Fruit fly (Drosophila melanogaster) whole organism, pupa: Measurements from ENCODE around the gene CG44405.

Experiments
- CG12605 ChIP-seq: fragments of 200-800 bp; sonication (Bioruptor generic); IDR thresholded peaks from 2 replicates; pipeline ENCODE4 v1.3.6; 2022; ENCODE audit warnings: missing biosample characterization, missing genetic modification characterization
- CG13204 ChIP-seq: fragments of 200-800 bp; sonication (Bioruptor generic); optimal IDR thresholded peaks from 2 replicates; lab custom pipeline; 2018; ENCODE audit warnings: missing biosample characterization, mild to moderate bottlenecking, missing genetic modification characterization, moderate library complexity
- CG14655 ChIP-seq: fragments of 200-800 bp; sonication (Bioruptor generic); optimal IDR thresholded peaks from 3 replicates; lab custom pipeline; 2017; ENCODE audit warnings: mild to moderate bottlenecking, missing biosample characterization, missing genetic modification reagents, missing genetic modification characterization
- CG17806 ChIP-seq: fragments of 200-800 bp; sonication (Bioruptor generic); optimal IDR thresholded peaks from 2 replicates; lab custom pipeline; 2018; ENCODE audit warnings: missing biosample characterization, mild to moderate bottlenecking, missing genetic modification characterization, moderate library complexity
- CG34367 ChIP-seq: fragments of 200-800 bp; sonication (Bioruptor generic); optimal IDR thresholded peaks from 2 replicates; lab custom pipeline; 2018; ENCODE audit warnings: missing biosample characterization, mild to moderate bottlenecking, missing genetic modification characterization
- CG8159 ChIP-seq: fragments of 200-800 bp; sonication (Bioruptor generic); optimal IDR thresholded peaks from 3 replicates; lab custom pipeline; 2018; ENCODE audit warnings: missing biosample characterization, mild to moderate bottlenecking, missing genetic modification characterization, moderate library complexity
- CG8301 ChIP-seq: fragments of 200-800 bp; sonication (Bioruptor generic); optimal IDR thresholded peaks from 2 replicates; lab custom pipeline; 2018; ENCODE audit warnings: missing biosample characterization, mild to moderate bottlenecking, missing genetic modification characterization
- CG9948 ChIP-seq: fragments of 200-800 bp; sonication (Bioruptor generic); optimal IDR thresholded peaks from 2 replicates; lab custom pipeline; 2018; ENCODE audit warnings: missing biosample characterization, mild to moderate bottlenecking, missing genetic modification characterization, moderate library complexity
- EcR ChIP-seq: fragments of 200-800 bp; sonication (Bioruptor generic); optimal IDR thresholded peaks from 3 replicates; lab custom pipeline; 2019; ENCODE audit warnings: missing biosample characterization, missing genetic modification characterization, mild to moderate bottlenecking, moderate library complexity, missing genetic modification reagents
- Pif1B ChIP-seq: fragments of 200-800 bp; sonication (Bioruptor generic); optimal IDR thresholded peaks from 3 replicates; lab custom pipeline; 2016; ENCODE audit warnings: missing biosample characterization, missing genetic modification characterization
- gl ChIP-seq: fragments of 200-800 bp; sonication (Bioruptor generic); optimal IDR thresholded peaks from 2 replicates; lab custom pipeline; 2018; ENCODE audit warnings: missing biosample characterization, mild to moderate bottlenecking, missing genetic modification characterization
- rn ChIP-seq: fragments of 200-800 bp; sonication (Bioruptor generic); IDR thresholded peaks from 2 replicates; pipeline ENCODE4 v1.3.6; 2022; ENCODE audit warnings: missing biosample characterization, missing genetic modification characterization

dm6 chr2L:16325515-16326257 is 16.4 kb downstream of the CG44405 start, which contains the start of gene cact:
- TF ChIP-seq Pif1B (GFP tag; lab: Kevin White, UChicago), result peak; percentile 84
- peak; percentile 79 for TF ChIP-seq CG34367 (tag; lab: Kevin White, UChicago)
- TF ChIP-seq CG9948 (tag; lab: Kevin White, UChicago), result peak; percentile 87
- peak; percentile 83 for TF ChIP-seq rn
- peak; percentile 84 for TF ChIP-seq CG8301 (tag; lab: Kevin White, UChicago)
- peak; percentile 90 for TF ChIP-seq CG8159 (tag; lab: Kevin White, UChicago)
- no peak for TF ChIP-seq CG13204
- peak; percentile 42 for TF ChIP-seq gl (tag; lab: Kevin White, UChicago)
- TF ChIP-seq EcR (GFP tag; lab: Kevin White, UChicago), result peak; percentile 15
- peak; percentile 88 for TF ChIP-seq CG14655
- TF ChIP-seq CG12605 (GFP tag; lab: Robert Waterston, UW), result peak; percentile 79
- peak; percentile 91 for TF ChIP-seq CG17806 (tag; lab: Kevin White, UChicago)
